Worm (Caenorhabditis elegans) whole organism, L4/young adult: ENCODE measurements around the gene plx-2.

ENCODE experiments used
- W03F9.2 ChIP-seq: fragments of 150-350 bp; optimal IDR thresholded peaks from 2 replicates; lab custom pipeline; 2014; ENCODE audit warnings: missing biosample characterization, missing genetic modification characterization
- dao-5 ChIP-seq: sonication (generic microtip); optimal IDR thresholded peaks from 2 replicates; lab custom pipeline; 2016; ENCODE audit warnings: missing genotype, missing genetic modification characterization, moderate library complexity, missing compliant biosample characterization

ce11 chrII:14374594-14374993, 50.1 kb downstream of the plx-2 start:
- TF ChIP-seq dao-5 (tag; lab: Kevin White, UChicago): no peak
- TF ChIP-seq W03F9.2 (tag; lab: Kevin White, UChicago): no peak
